Worm (Caenorhabditis elegans) whole organism, mixed stage, embryonic: Measurements from ENCODE around the gene F57A10.4.

Experiments used
- M03D4.4 ChIP-seq: sonication (generic microtip); optimal IDR thresholded peaks from 2 replicates; lab custom pipeline; 2017; ENCODE audit warnings: mild to moderate bottlenecking, missing genetic modification characterization, missing compliant biosample characterization
- blmp-1 ChIP-seq: fragments of 150-350 bp; optimal IDR thresholded peaks from 2 replicates; lab custom pipeline; 2014; ENCODE audit warnings: missing biosample characterization, missing genetic modification characterization
- ceh-39 ChIP-seq: fragments of 150-350 bp; optimal IDR thresholded peaks from 2 replicates; lab custom pipeline; 2014; ENCODE audit warnings: missing biosample characterization, missing genetic modification characterization
- ceh-43 ChIP-seq: fragments of 200-800 bp; sonication (Bioruptor generic); optimal IDR thresholded peaks from 2 replicates; lab custom pipeline; 2018; ENCODE audit warnings: mild to moderate bottlenecking, missing genetic modification characterization, moderate library complexity, missing compliant biosample characterization
- ceh-83 ChIP-seq: fragments of 200-800 bp; sonication (Bioruptor generic); optimal IDR thresholded peaks from 2 replicates; lab custom pipeline; 2018; ENCODE audit warnings: mild to moderate bottlenecking, missing genetic modification characterization, missing compliant biosample characterization
- ces-1 ChIP-seq: fragments of 150-350 bp; optimal IDR thresholded peaks from 2 replicates; lab custom pipeline; 2014; ENCODE audit warnings: missing biosample characterization, missing genetic modification reagents, missing genetic modification characterization
- cnd-1 ChIP-seq: fragments of 200-800 bp; sonication (Bioruptor generic); optimal IDR thresholded peaks from 2 replicates; lab custom pipeline; 2018; ENCODE audit warnings: mild to moderate bottlenecking, missing genetic modification characterization, missing compliant biosample characterization
- drap-1 ChIP-seq: fragments of 200-800 bp; sonication (Bioruptor generic); optimal IDR thresholded peaks from 3 replicates; lab custom pipeline; 2018; ENCODE audit warnings: mild to moderate bottlenecking, missing genetic modification characterization, missing compliant biosample characterization
- elt-1 ChIP-seq: sonication (generic microtip); optimal IDR thresholded peaks from 2 replicates; lab custom pipeline; 2017; ENCODE audit warnings: missing genetic modification characterization, mild to moderate bottlenecking, missing compliant biosample characterization, antibody characterized with exemption, moderate library complexity, borderline replicate concordance; ENCODE audit not compliant: insufficient read depth
- elt-3 ChIP-seq: fragments of 150-350 bp; optimal IDR thresholded peaks from 2 replicates; lab custom pipeline; 2014; ENCODE audit warnings: missing biosample characterization, missing genetic modification characterization
- flh-1 ChIP-seq: fragments of 200-800 bp; sonication (Bioruptor generic); optimal IDR thresholded peaks from 2 replicates; lab custom pipeline; 2018; ENCODE audit warnings: mild to moderate bottlenecking, missing genetic modification characterization, moderate library complexity, missing compliant biosample characterization
- ham-2 ChIP-seq: fragments of 200-800 bp; sonication (Bioruptor generic); optimal IDR thresholded peaks from 2 replicates; lab custom pipeline; 2018; ENCODE audit warnings: mild to moderate bottlenecking, missing genetic modification characterization, missing compliant biosample characterization
- hlh-1 ChIP-seq: fragments of 150-350 bp; optimal IDR thresholded peaks from 2 replicates; lab custom pipeline; 2014; ENCODE audit warnings: missing biosample characterization, missing genetic modification reagents, missing genetic modification characterization
- lin-13 ChIP-seq: fragments of 150-350 bp; optimal IDR thresholded peaks from 2 replicates; lab custom pipeline; 2014; ENCODE audit warnings: missing biosample characterization, missing genetic modification characterization
- lin-32 ChIP-seq: fragments of 200-800 bp; sonication (Bioruptor generic); optimal IDR thresholded peaks from 2 replicates; lab custom pipeline; 2018; ENCODE audit warnings: mild to moderate bottlenecking, missing genetic modification characterization, missing compliant biosample characterization
- lsy-2 ChIP-seq: fragments of 150-350 bp; optimal IDR thresholded peaks from 2 replicates; lab custom pipeline; 2014; ENCODE audit warnings: missing biosample characterization, missing genetic modification characterization
- mab-5 ChIP-seq: fragments of 150-350 bp; optimal IDR thresholded peaks from 2 replicates; lab custom pipeline; 2014; ENCODE audit warnings: missing biosample characterization, missing genetic modification characterization
- mls-2 ChIP-seq: sonication (generic microtip); optimal IDR thresholded peaks from 2 replicates; lab custom pipeline; 2016; ENCODE audit warnings: mild to moderate bottlenecking, missing genetic modification characterization, moderate library complexity, missing compliant biosample characterization
- nhr-2 ChIP-seq: fragments of 150-350 bp; optimal IDR thresholded peaks from 2 replicates; lab custom pipeline; 2014; ENCODE audit warnings: missing biosample characterization, missing genetic modification characterization
- nhr-237 ChIP-seq: fragments of 150-350 bp; optimal IDR thresholded peaks from 2 replicates; lab custom pipeline; 2014; ENCODE audit warnings: missing biosample characterization, missing genetic modification characterization
- nhr-76 ChIP-seq: sonication (generic microtip); optimal IDR thresholded peaks from 2 replicates; lab custom pipeline; 2017; ENCODE audit warnings: missing biosample characterization, missing genetic modification characterization
- pha-4 ChIP-seq: fragments of 150-350 bp; optimal IDR thresholded peaks from 2 replicates; lab custom pipeline; 2018; ENCODE audit warnings: missing biosample characterization, missing genetic modification reagents, missing genetic modification characterization
- sem-2 ChIP-seq: fragments of 200-800 bp; sonication (Bioruptor generic); optimal IDR thresholded peaks from 2 replicates; lab custom pipeline; 2018; ENCODE audit warnings: mild to moderate bottlenecking, missing genetic modification characterization, missing compliant biosample characterization
- snpc-4 ChIP-seq: fragments of 150-350 bp; optimal IDR thresholded peaks from 2 replicates; lab custom pipeline; 2014; ENCODE audit warnings: missing biosample characterization, missing genetic modification characterization
- sptf-1 ChIP-seq: sonication (generic microtip); optimal IDR thresholded peaks from 2 replicates; lab custom pipeline; 2017; ENCODE audit warnings: mild to moderate bottlenecking, missing genetic modification characterization, moderate library complexity, missing compliant biosample characterization
- tbx-8 ChIP-seq: fragments of 200-800 bp; sonication (Bioruptor generic); optimal IDR thresholded peaks from 2 replicates; lab custom pipeline; 2018; ENCODE audit warnings: mild to moderate bottlenecking, missing genetic modification characterization, moderate library complexity, missing compliant biosample characterization
- unc-120 ChIP-seq: sonication (generic microtip); optimal IDR thresholded peaks from 2 replicates; lab custom pipeline; 2017; ENCODE audit warnings: missing genetic modification characterization, missing compliant biosample characterization; ENCODE audit not compliant: poor library complexity, severe bottlenecking
- unc-39 ChIP-seq: fragments of 150-350 bp; optimal IDR thresholded peaks from 2 replicates; lab custom pipeline; 2014; ENCODE audit warnings: missing biosample characterization, missing genetic modification characterization
- unc-62 ChIP-seq: fragments of 150-350 bp; optimal IDR thresholded peaks from 2 replicates; lab custom pipeline; 2014; ENCODE audit warnings: missing biosample characterization, missing genetic modification reagents, missing genetic modification characterization
- zip-8 ChIP-seq: fragments of 150-350 bp; optimal IDR thresholded peaks from 2 replicates; lab custom pipeline; 2014; ENCODE audit warnings: missing biosample characterization, missing genetic modification characterization
- ztf-11 ChIP-seq: fragments of 150-350 bp; optimal IDR thresholded peaks from 2 replicates; lab custom pipeline; 2014; ENCODE audit warnings: missing biosample characterization, missing genetic modification characterization

F57A10.4 gene

DNA sequence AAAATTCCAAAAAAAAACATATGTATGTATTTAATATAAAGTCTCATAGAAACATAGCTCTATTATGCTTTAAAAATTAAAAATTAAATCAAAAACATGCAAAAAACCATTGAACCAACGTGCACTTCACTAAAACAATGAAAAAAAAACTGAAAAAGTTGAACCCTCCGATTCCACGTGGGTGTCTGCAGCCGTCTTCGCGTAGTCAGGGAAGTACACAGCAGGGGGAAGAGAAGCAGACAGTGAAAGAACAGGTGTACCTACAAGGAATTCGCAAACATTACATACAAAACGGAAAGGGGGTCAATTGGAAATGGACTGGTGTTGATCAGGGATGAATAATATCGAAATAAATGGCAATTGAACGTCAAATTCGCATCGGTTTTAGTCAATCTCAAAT lies 4.7 kb downstream of the F57A10.4 start:
- TF ChIP-seq mls-2 (tag; lab: Kevin White, UChicago): no peak
- no peak for TF ChIP-seq zip-8 (tag; lab: Kevin White, UChicago)
- no peak for TF ChIP-seq cnd-1 (tag; lab: Kevin White, UChicago)
- TF ChIP-seq blmp-1 (tag; lab: Kevin White, UChicago): no peak
- no peak for TF ChIP-seq nhr-237 (tag; lab: Kevin White, UChicago)
- TF ChIP-seq unc-39: no peak
- no peak for TF ChIP-seq sptf-1 (tag; lab: Kevin White, UChicago)
- no peak for TF ChIP-seq ceh-43 (GFP tag; lab: Kevin White, UChicago)

ce11 chrV:15776651-15777050 lies 7.4 kb downstream of the F57A10.4 start, which contains the start of gene nhr-283:
nhr-283 (minus strand) TSS chrV:15776751.
- TF ChIP-seq elt-1 (no peak), lsy-2 (tag; lab: Kevin White, UChicago) (no peak), ces-1 (GFP tag; lab: Kevin White, UChicago) (no peak), flh-1 (GFP tag; lab: Kevin White, UChicago) (no peak), mab-5 (tag; lab: Kevin White, UChicago) (no peak), tbx-8 (GFP tag; lab: Kevin White, UChicago) (no peak), snpc-4 (no peak), drap-1 (no peak), lin-32 (GFP tag; lab: Kevin White, UChicago) (no peak), sem-2 (GFP tag; lab: Kevin White, UChicago) (no peak), ceh-39 (tag; lab: Kevin White, UChicago) (no peak), nhr-76 (tag; lab: Kevin White, UChicago) (no peak), ceh-43 (GFP tag; lab: Kevin White, UChicago) (no peak), unc-120 (tag; lab: Kevin White, UChicago) (no peak), lin-13 (tag; lab: Kevin White, UChicago) (no peak), mls-2 (tag; lab: Kevin White, UChicago) (no peak), zip-8 (tag; lab: Kevin White, UChicago) (no peak)

ce11 chrV:15779128-15779729 lies 10.0 kb downstream of the F57A10.4 start, which contains the start of the genes nhr-285 and irld-52:
nhr-285 (minus strand) TSS chrV:15779228.
irld-52 (plus strand) TSS chrV:15779679.
- TF ChIP-seq mab-5 (tag; lab: Kevin White, UChicago) (no peak), cnd-1 (tag; lab: Kevin White, UChicago) (no peak), nhr-76 (tag; lab: Kevin White, UChicago) (no peak), drap-1 (no peak), ham-2 (GFP tag; lab: Kevin White, UChicago) (no peak), mls-2 (tag; lab: Kevin White, UChicago) (no peak), M03D4.4 (tag; lab: Kevin White, UChicago) (no peak), ztf-11 (tag; lab: Kevin White, UChicago) (no peak), lin-32 (GFP tag; lab: Kevin White, UChicago) (no peak), nhr-2 (tag; lab: Kevin White, UChicago) (no peak)

DNA sequence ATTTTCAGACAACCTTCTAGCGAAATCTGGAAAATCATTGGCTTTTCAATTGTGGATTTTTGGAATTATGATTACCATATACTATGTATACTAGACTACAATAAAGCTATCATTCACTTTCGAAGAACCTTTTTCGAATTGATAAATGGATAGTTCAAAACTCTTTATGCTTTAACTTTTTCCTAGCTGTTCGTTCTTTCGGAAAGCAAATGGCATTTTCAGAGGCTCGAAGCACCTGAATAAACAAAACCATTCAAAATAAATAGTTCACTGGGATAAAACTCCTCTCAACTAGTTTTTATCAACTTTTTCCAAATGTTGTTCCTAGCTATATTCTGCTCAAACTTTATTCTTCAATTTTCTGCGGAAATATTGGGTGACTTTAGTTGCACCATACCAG lies 11.8 kb downstream of the F57A10.4 start, which contains the start of gene T26E4.2:
Gene T26E4.2 (plus strand): TSS at position 301 of the 400 bp plus-strand sequence.
- no peak for TF ChIP-seq elt-3 (tag; lab: Kevin White, UChicago)
- no peak for TF ChIP-seq mls-2 (tag; lab: Kevin White, UChicago)
- TF ChIP-seq M03D4.4 (tag; lab: Kevin White, UChicago): no peak
- no peak for TF ChIP-seq nhr-237 (tag; lab: Kevin White, UChicago)
- no peak for TF ChIP-seq sptf-1 (tag; lab: Kevin White, UChicago)
- TF ChIP-seq ceh-83 (GFP tag; lab: Kevin White, UChicago): no peak
- TF ChIP-seq pha-4 (tag; lab: Kevin White, UChicago): no peak
- no peak for TF ChIP-seq nhr-2 (tag; lab: Kevin White, UChicago)
- no peak for TF ChIP-seq nhr-76 (tag; lab: Kevin White, UChicago)
- TF ChIP-seq lin-13 (tag; lab: Kevin White, UChicago): no peak
- no peak for TF ChIP-seq unc-120 (tag; lab: Kevin White, UChicago)
- no peak for TF ChIP-seq unc-39
- no peak for TF ChIP-seq ham-2 (GFP tag; lab: Kevin White, UChicago)

ce11 chrV:15782494-15782893 lies 13.3 kb downstream of the F57A10.4 start, which contains the start of gene T26E4.3:
T26E4.3 (plus strand) TSS chrV:15782794.
- TF ChIP-seq elt-1: no peak
- no peak for TF ChIP-seq sem-2 (GFP tag; lab: Kevin White, UChicago)
- no peak for TF ChIP-seq ceh-43 (GFP tag; lab: Kevin White, UChicago)
- TF ChIP-seq ham-2 (GFP tag; lab: Kevin White, UChicago): no peak
- no peak for TF ChIP-seq lsy-2 (tag; lab: Kevin White, UChicago)
- TF ChIP-seq pha-4 (tag; lab: Kevin White, UChicago): no peak
- TF ChIP-seq ceh-39 (tag; lab: Kevin White, UChicago): no peak
- TF ChIP-seq drap-1: no peak
- TF ChIP-seq blmp-1 (tag; lab: Kevin White, UChicago): no peak
- TF ChIP-seq unc-62 (GFP tag; lab: Kevin White, UChicago): no peak
- no peak for TF ChIP-seq sptf-1 (tag; lab: Kevin White, UChicago)
- no peak for TF ChIP-seq hlh-1 (tag; lab: Kevin White, UChicago)
- TF ChIP-seq ces-1 (GFP tag; lab: Kevin White, UChicago): no peak
